Worm (Caenorhabditis elegans) whole organism, midembryonic: ENCODE data around the gene C25E10.8.

ENCODE experiments used
- T22C8.4 ChIP-seq: fragments of 200-800 bp; sonication (Bioruptor generic); IDR thresholded peaks from 2 replicates; pipeline ENCODE4 v1.3.6; 2022; ENCODE audit warnings: missing genetic modification characterization, missing compliant biosample characterization
- cog-1 ChIP-seq: sonication (generic microtip); optimal IDR thresholded peaks from 2 replicates; lab custom pipeline; 2016; ENCODE audit warnings: missing genetic modification characterization, missing compliant biosample characterization
- flt-1 ChIP-seq: fragments of 200-800 bp; sonication (Bioruptor generic); IDR thresholded peaks from 2 replicates; pipeline ENCODE4 v1.3.6; 2022; ENCODE audit warnings: missing genetic modification characterization, missing compliant biosample characterization
- klf-2 ChIP-seq: fragments of 200-800 bp; sonication (Bioruptor generic); conservative IDR thresholded peaks from 2 replicates; pipeline ENCODE4 v1.3.6; 2022; ENCODE audit warnings: missing genetic modification reagents, missing genetic modification characterization, missing compliant biosample characterization
- med-1 ChIP-seq: sonication (generic microtip); optimal IDR thresholded peaks from 2 replicates; lab custom pipeline; 2017; ENCODE audit warnings: missing genetic modification characterization, mild to moderate bottlenecking, missing compliant biosample characterization, antibody characterized with exemption, missing genetic modification reagents; ENCODE audit not compliant: insufficient read depth
- ref-1 ChIP-seq: fragments of 200-800 bp; sonication (Bioruptor generic); conservative IDR thresholded peaks from 2 replicates; pipeline ENCODE4 v1.3.6; 2022; ENCODE audit warnings: missing genetic modification reagents, missing genetic modification characterization, missing compliant biosample characterization
- tab-1 ChIP-seq: fragments of 200-800 bp; sonication (Bioruptor generic); IDR thresholded peaks from 2 replicates; pipeline ENCODE4 v1.3.6; 2022; ENCODE audit warnings: missing genetic modification characterization, missing compliant biosample characterization
- ztf-23 ChIP-seq: fragments of 200-800 bp; sonication (Bioruptor generic); IDR thresholded peaks from 2 replicates; pipeline ENCODE4 v1.3.6; 2022; ENCODE audit warnings: missing genetic modification reagents, missing genetic modification characterization, missing compliant biosample characterization

ce11 chrV:9030248-9030647 is 23.6 kb downstream of the C25E10.8 start, which contains the start of gene C25E10.5:
- TF ChIP-seq cog-1 (tag; lab: Kevin White, UChicago) (no peak), flt-1 (GFP tag; lab: Robert Waterston, UW) (no peak), tab-1 (GFP tag; lab: Robert Waterston, UW) (no peak), T22C8.4 (GFP tag; lab: Robert Waterston, UW) (no peak), med-1 (no peak), ztf-23 (GFP tag; lab: Robert Waterston, UW) (no peak), klf-2 (GFP tag; lab: Robert Waterston, UW) (no peak), ref-1 (GFP tag; lab: Robert Waterston, UW) (no peak)
